Worm (Caenorhabditis elegans) whole organism, L1 larva: ENCODE measurements around the gene C15H11.10.

Source experiments
- C16A3.4 ChIP-seq: fragments of 150-350 bp; optimal IDR thresholded peaks from 2 replicates; lab custom pipeline; 2014; ENCODE audit warnings: missing biosample characterization, missing genetic modification characterization
- aly-2 ChIP-seq: fragments of 150-350 bp; optimal IDR thresholded peaks from 2 replicates; lab custom pipeline; 2014; ENCODE audit warnings: missing biosample characterization, missing genetic modification characterization
- blmp-1 ChIP-seq: fragments of 150-350 bp; optimal IDR thresholded peaks from 2 replicates; lab custom pipeline; 2014; ENCODE audit warnings: missing biosample characterization, missing genetic modification characterization
- ceh-63 ChIP-seq: fragments of 200-800 bp; sonication (Bioruptor generic); optimal IDR thresholded peaks from 2 replicates; lab custom pipeline; 2018; ENCODE audit warnings: mild to moderate bottlenecking, missing genetic modification characterization, missing compliant biosample characterization
- ceh-82 ChIP-seq, 3 experiments: fragments of 150-350 bp in 1 of 3; sonication (generic microtip) in 2 of 3; optimal IDR thresholded peaks; 2 replicates each; lab custom pipeline; 2014 to 2017; ENCODE audit warnings: missing biosample characterization in 3 of 3, missing genetic modification characterization in 3 of 3
- ceh-88 ChIP-seq: fragments of 200-800 bp; sonication (Bioruptor generic); IDR thresholded peaks from 2 replicates; pipeline ENCODE4 v1.3.6; 2022; ENCODE audit warnings: missing genetic modification characterization, missing compliant biosample characterization
- ceh-90 ChIP-seq: sonication (generic microtip); optimal IDR thresholded peaks from 2 replicates; lab custom pipeline; 2016; ENCODE audit warnings: missing genetic modification characterization, missing compliant biosample characterization
- ces-1 ChIP-seq: fragments of 150-350 bp; optimal IDR thresholded peaks from 2 replicates; lab custom pipeline; 2014; ENCODE audit warnings: missing biosample characterization, missing genetic modification reagents, missing genetic modification characterization
- efl-1 ChIP-seq, 4 experiments: fragments of 150-350 bp; optimal IDR thresholded peaks in 3 of 4; peaks in 1 of 4; 1 replicate in 1 of 4; 2 replicates in 3 of 4; lab custom pipeline; 2014; ENCODE audit warnings: missing biosample characterization in 2 of 4, missing genetic modification characterization in 2 of 4, missing genetic modification reagents in 2 of 4
- efl-3 ChIP-seq: fragments of 200-800 bp; sonication (Bioruptor generic); optimal IDR thresholded peaks from 2 replicates; lab custom pipeline; 2018; ENCODE audit warnings: mild to moderate bottlenecking, missing genetic modification characterization, missing compliant biosample characterization
- egl-13 ChIP-seq: sonication (generic microtip); optimal IDR thresholded peaks from 2 replicates; lab custom pipeline; 2016; ENCODE audit warnings: missing genotype, missing genetic modification reagents, missing genetic modification characterization, missing compliant biosample characterization
- elt-3 ChIP-seq, 6 experiments: fragments of 150-350 bp in 1 of 6; sonication (generic microtip); optimal IDR thresholded peaks; 2 replicates each; lab custom pipeline; 2017 to 2018; ENCODE audit warnings: missing biosample characterization in 6 of 6, missing genetic modification characterization in 6 of 6, inconsistent platforms in 1 of 6
- ets-5 ChIP-seq: fragments of 200-800 bp; sonication (Bioruptor generic); IDR thresholded peaks from 2 replicates; pipeline ENCODE4 v1.3.6; 2022; ENCODE audit warnings: missing genetic modification characterization, missing compliant biosample characterization
- fkh-10 ChIP-seq: sonication (generic microtip); optimal IDR thresholded peaks from 2 replicates; lab custom pipeline; 2017; ENCODE audit warnings: missing biosample characterization, missing genetic modification reagents, missing genetic modification characterization
- fkh-8 ChIP-seq: sonication (generic microtip); optimal IDR thresholded peaks from 2 replicates; lab custom pipeline; 2016; ENCODE audit warnings: mild to moderate bottlenecking, missing genetic modification characterization, missing compliant biosample characterization
- grh-1 ChIP-seq: fragments of 200-800 bp; sonication (Bioruptor generic); IDR thresholded peaks from 2 replicates; pipeline ENCODE4 v1.3.6; 2022; ENCODE audit warnings: missing genetic modification reagents, missing genetic modification characterization, missing compliant biosample characterization
- hlh-17 ChIP-seq: fragments of 200-800 bp; sonication (Bioruptor generic); optimal IDR thresholded peaks from 2 replicates; lab custom pipeline; 2018; ENCODE audit warnings: missing genetic modification characterization, mild to moderate bottlenecking, missing compliant biosample characterization, moderate library complexity, borderline replicate concordance
- hlh-4 ChIP-seq: sonication (generic microtip); optimal IDR thresholded peaks from 2 replicates; lab custom pipeline; 2016; ENCODE audit warnings: mild to moderate bottlenecking, missing genetic modification characterization, missing compliant biosample characterization
- irx-1 ChIP-seq: sonication (generic microtip); optimal IDR thresholded peaks from 2 replicates; lab custom pipeline; 2016; ENCODE audit warnings: missing genetic modification characterization, missing compliant biosample characterization
- isw-1 ChIP-seq: fragments of 200-800 bp; sonication (Bioruptor generic); IDR thresholded peaks from 2 replicates; pipeline ENCODE4 v1.3.6; 2022; ENCODE audit warnings: missing genetic modification characterization, missing compliant biosample characterization
- jun-1 ChIP-seq: fragments of 150-350 bp; optimal IDR thresholded peaks from 2 replicates; lab custom pipeline; 2014; ENCODE audit warnings: missing biosample characterization, missing genetic modification reagents, missing genetic modification characterization
- lin-14 ChIP-seq: fragments of 200-800 bp; sonication (Bioruptor generic); optimal IDR thresholded peaks from 2 replicates; lab custom pipeline; 2018; ENCODE audit warnings: mild to moderate bottlenecking, missing genetic modification characterization, moderate library complexity, missing compliant biosample characterization
- lin-35 ChIP-seq, 2 experiments: fragments of 150-350 bp; optimal IDR thresholded peaks; 2 replicates each; lab custom pipeline; 2014; ENCODE audit warnings: missing biosample characterization in 2 of 2, missing genetic modification characterization in 2 of 2, missing genetic modification reagents in 2 of 2
- lsy-2 ChIP-seq, 2 experiments: fragments of 150-350 bp; optimal IDR thresholded peaks; 2 replicates each; lab custom pipeline; 2014; ENCODE audit warnings: missing biosample characterization in 2 of 2, missing genetic modification characterization in 2 of 2
- mab-9 ChIP-seq: fragments of 200-800 bp; sonication (Bioruptor generic); IDR thresholded peaks from 2 replicates; pipeline ENCODE4 v1.3.6; 2022; ENCODE audit warnings: missing genetic modification reagents, missing genetic modification characterization, missing compliant biosample characterization
- nhr-19 ChIP-seq: fragments of 200-800 bp; sonication (Bioruptor generic); conservative IDR thresholded peaks from 2 replicates; pipeline ENCODE4 v1.3.6; 2022; ENCODE audit warnings: missing genetic modification characterization, missing compliant biosample characterization
- nhr-28 ChIP-seq: fragments of 150-350 bp; optimal IDR thresholded peaks from 2 replicates; lab custom pipeline; 2014; ENCODE audit warnings: missing biosample characterization, missing genetic modification characterization
- nhr-47 ChIP-seq: sonication (generic microtip); optimal IDR thresholded peaks from 2 replicates; lab custom pipeline; 2016; ENCODE audit warnings: mild to moderate bottlenecking, missing genetic modification characterization, moderate library complexity, missing compliant biosample characterization
- nhr-77 ChIP-seq: fragments of 150-350 bp; optimal IDR thresholded peaks from 2 replicates; lab custom pipeline; 2014; ENCODE audit warnings: missing biosample characterization, missing genetic modification characterization
- nhr-85 ChIP-seq: sonication (generic microtip); peaks from one replicate; lab custom pipeline; 2016; ENCODE audit warnings: missing genetic modification characterization, inconsistent platforms, missing compliant biosample characterization
- nhr-90 ChIP-seq: sonication (generic microtip); optimal IDR thresholded peaks from 2 replicates; lab custom pipeline; 2016; ENCODE audit warnings: mild to moderate bottlenecking, missing genetic modification characterization, missing compliant biosample characterization; ENCODE audit not compliant: poor library complexity
- pax-3 ChIP-seq: fragments of 200-800 bp; sonication (Bioruptor generic); optimal IDR thresholded peaks from 2 replicates; lab custom pipeline; 2018; ENCODE audit warnings: mild to moderate bottlenecking, missing genetic modification characterization, moderate library complexity, missing compliant biosample characterization
- pqm-1 ChIP-seq: sonication (generic microtip); optimal IDR thresholded peaks from 3 replicates; lab custom pipeline; 2017; ENCODE audit warnings: missing biosample characterization, missing genetic modification characterization
- skn-1 ChIP-seq: fragments of 150-350 bp; optimal IDR thresholded peaks from 2 replicates; lab custom pipeline; 2014; ENCODE audit warnings: missing biosample characterization, missing genetic modification characterization
- snpc-4 ChIP-seq: fragments of 150-350 bp; optimal IDR thresholded peaks from 2 replicates; lab custom pipeline; 2014; ENCODE audit warnings: missing biosample characterization, missing genetic modification characterization
- snu-23 ChIP-seq: sonication (generic microtip); optimal IDR thresholded peaks from 2 replicates; lab custom pipeline; 2016; ENCODE audit warnings: missing genetic modification characterization, missing compliant biosample characterization
- sox-4 ChIP-seq: sonication (generic microtip); optimal IDR thresholded peaks from 2 replicates; lab custom pipeline; 2016; ENCODE audit warnings: missing genetic modification characterization, missing compliant biosample characterization
- sptf-1 ChIP-seq: fragments of 150-350 bp; optimal IDR thresholded peaks from 2 replicates; lab custom pipeline; 2014; ENCODE audit warnings: missing biosample characterization, missing genetic modification characterization
- swsn-7 ChIP-seq: sonication (generic microtip); optimal IDR thresholded peaks from 2 replicates; lab custom pipeline; 2016; ENCODE audit warnings: missing genetic modification characterization, missing compliant biosample characterization
- tbx-2 ChIP-seq: sonication (generic microtip); optimal IDR thresholded peaks from 2 replicates; lab custom pipeline; 2016; ENCODE audit warnings: missing genetic modification characterization, missing compliant biosample characterization
- unc-130 ChIP-seq: fragments of 150-350 bp; optimal IDR thresholded peaks from 2 replicates; lab custom pipeline; 2017; ENCODE audit warnings: missing biosample characterization, missing genetic modification characterization, inconsistent platforms
- unc-86 ChIP-seq: sonication (generic microtip); optimal IDR thresholded peaks from 2 replicates; lab custom pipeline; 2016; ENCODE audit warnings: missing genetic modification characterization, missing compliant biosample characterization
- unc-98 ChIP-seq: fragments of 200-800 bp; sonication (Bioruptor generic); IDR thresholded peaks from 2 replicates; pipeline ENCODE4 v1.3.6; 2022; ENCODE audit warnings: missing genetic modification characterization, missing compliant biosample characterization
- vab-15 ChIP-seq: sonication (generic microtip); optimal IDR thresholded peaks from 2 replicates; lab custom pipeline; 2017; ENCODE audit warnings: missing genotype, mild to moderate bottlenecking, missing genetic modification characterization, missing compliant biosample characterization
- zag-1 ChIP-seq: fragments of 150-350 bp; optimal IDR thresholded peaks from 2 replicates; lab custom pipeline; 2014; ENCODE audit warnings: missing biosample characterization, missing genetic modification characterization
- zip-4 ChIP-seq: fragments of 200-800 bp; sonication (Bioruptor generic); optimal IDR thresholded peaks from 2 replicates; lab custom pipeline; 2018; ENCODE audit warnings: mild to moderate bottlenecking, missing genetic modification characterization, moderate library complexity, missing compliant biosample characterization
- ztf-11 ChIP-seq, 2 experiments: sonication (generic microtip); optimal IDR thresholded peaks; 2 replicates each; lab custom pipeline; 2016 to 2017; ENCODE audit warnings: missing genetic modification characterization in 2 of 2, missing biosample characterization in 1 of 2, missing compliant biosample characterization in 1 of 2
- ztf-4 ChIP-seq: fragments of 150-350 bp; optimal IDR thresholded peaks from 2 replicates; lab custom pipeline; 2014; ENCODE audit warnings: missing biosample characterization, missing genetic modification characterization

C15H11.10 gene

DNA sequence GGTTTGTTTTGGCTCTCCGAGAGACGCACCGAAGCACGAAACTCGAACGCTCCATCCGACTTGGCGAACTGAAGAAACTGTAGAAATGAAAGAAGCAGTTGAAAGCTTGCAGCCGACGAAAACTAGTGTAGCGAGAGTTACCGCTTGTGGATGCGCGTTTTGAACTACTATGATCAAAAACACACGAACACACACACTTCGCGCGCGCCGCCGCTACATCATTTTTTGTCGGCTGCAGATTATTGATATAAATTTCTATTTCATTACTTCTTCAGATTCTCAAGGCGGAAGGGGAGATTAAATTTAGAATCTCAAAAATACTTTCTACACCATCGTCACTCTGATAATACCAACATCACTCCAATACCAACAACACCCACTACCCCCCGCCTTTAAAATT is 30.0 kb upstream of the C15H11.10 start:
- TF ChIP-seq pqm-1 (tag; lab: Kevin White, UChicago), result no peak
- TF ChIP-seq nhr-19, result no peak
- no peak for TF ChIP-seq egl-13 (tag; lab: Kevin White, UChicago)
- no peak for TF ChIP-seq aly-2 (tag; lab: Kevin White, UChicago)
- no peak for TF ChIP-seq hlh-4 (tag; lab: Kevin White, UChicago)
- no peak for TF ChIP-seq nhr-77 (tag; lab: Kevin White, UChicago)
- no peak for TF ChIP-seq zip-4
- TF ChIP-seq unc-130, result no peak
- no peak for TF ChIP-seq tbx-2 (tag; lab: Kevin White, UChicago)
- TF ChIP-seq C16A3.4 (tag; lab: Kevin White, UChicago), result no peak

- TF ChIP-seq skn-1 (tag; lab: Kevin White, UChicago) (no peak), blmp-1 (no peak), efl-3 (GFP tag; lab: Kevin White, UChicago) (no peak), isw-1 (GFP tag; lab: Robert Waterston, UW) (no peak), mab-9 (GFP tag; lab: Robert Waterston, UW) (no peak), nhr-47 (tag; lab: Kevin White, UChicago) (no peak), grh-1 (GFP tag; lab: Robert Waterston, UW) (no peak), ceh-82 (tag; optimal IDR thresholded peaks at IDR 0.05; lab: Kevin White, UChicago) (no peak), ztf-11 (tag; optimal IDR thresholded peaks at IDR 0.05; lab: Kevin White, UChicago) (no peak), ceh-63 (no peak), snpc-4 (no peak), fkh-8 (tag; lab: Kevin White, UChicago) (no peak), efl-1 (optimal IDR thresholded peaks at IDR 0.05; lab: Kevin White, UChicago) (no peak), efl-1 (GFP tag; optimal IDR thresholded peaks at IDR 0.05 in 1 of 2; lab: Kevin White, UChicago) (no peak), vab-15 (no peak), lin-35 (GFP tag; optimal IDR thresholded peaks at IDR 0.05; lab: Kevin White, UChicago) (no peak), swsn-7 (tag; lab: Kevin White, UChicago) (no peak), zag-1 (tag; lab: Kevin White, UChicago) (no peak)
- TF ChIP-seq, all 84 proteins: peak for 0
Measured at ce11 chrV:14364586-14365248, 27.2 kb upstream of the C15H11.10 start.

DNA sequence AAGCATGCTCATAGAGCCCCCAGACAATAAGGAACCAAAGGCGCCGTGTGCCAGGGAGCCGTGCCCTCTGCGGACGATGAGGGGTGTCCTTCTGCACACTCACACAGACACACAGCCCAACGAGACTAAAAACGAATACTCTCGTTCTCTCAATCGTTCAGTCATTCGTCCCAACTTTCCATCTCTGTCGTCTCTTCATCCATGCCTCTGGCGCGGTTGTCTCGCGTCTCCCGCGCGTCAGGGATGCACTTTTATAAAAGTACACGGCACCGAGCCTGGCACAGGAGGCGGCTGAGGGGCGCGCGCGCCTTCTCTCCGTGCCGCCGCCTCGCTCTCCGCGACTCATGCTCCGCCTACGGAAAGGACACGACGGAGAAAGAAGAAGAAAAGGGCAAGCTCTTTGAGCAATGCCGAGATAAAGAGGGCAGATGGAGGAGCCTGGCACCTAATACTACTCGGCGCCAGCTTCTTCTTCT is 25.4 kb upstream of the C15H11.10 start:
- TF ChIP-seq nhr-47 (tag; lab: Kevin White, UChicago) (peak; percentile 31), ceh-82 (tag; optimal IDR thresholded peaks at IDR 0.05; lab: Kevin White, UChicago) (peak in 1 of 3 experiments; percentile 18), snpc-4 (no peak), sox-4 (tag; lab: Kevin White, UChicago) (no peak), elt-3 (tag; optimal IDR thresholded peaks at IDR 0.05; lab: Kevin White, UChicago) (no peak), nhr-85 (tag; lab: Kevin White, UChicago) (no peak), nhr-90 (tag; lab: Kevin White, UChicago) (no peak), pqm-1 (tag; lab: Kevin White, UChicago) (no peak), sptf-1 (tag; lab: Kevin White, UChicago) (no peak), fkh-10 (GFP tag; lab: Kevin White, UChicago) (peak; percentile 66), snu-23 (GFP tag; lab: Kevin White, UChicago) (no peak), ets-5 (GFP tag; lab: Robert Waterston, UW) (no peak), unc-86 (tag; lab: Kevin White, UChicago) (no peak), unc-98 (GFP tag; lab: Robert Waterston, UW) (no peak), ceh-90 (no peak), aly-2 (tag; lab: Kevin White, UChicago) (no peak), ces-1 (no peak), efl-3 (GFP tag; lab: Kevin White, UChicago) (no peak), hlh-4 (tag; lab: Kevin White, UChicago) (no peak), nhr-28 (no peak), lsy-2 (tag; optimal IDR thresholded peaks at IDR 0.05; lab: Kevin White, UChicago) (no peak), vab-15 (no peak), zag-1 (tag; lab: Kevin White, UChicago) (no peak), irx-1 (tag; lab: Kevin White, UChicago) (no peak), hlh-17 (GFP tag; lab: Kevin White, UChicago) (no peak), grh-1 (GFP tag; lab: Robert Waterston, UW) (no peak), ceh-88 (no peak), lin-14 (GFP tag; lab: Kevin White, UChicago) (peak; percentile 66), pax-3 (tag; lab: Kevin White, UChicago) (peak; percentile 41), ztf-4 (tag; lab: Kevin White, UChicago) (no peak), jun-1 (tag; lab: Kevin White, UChicago) (peak; percentile 60)
